Worm (Caenorhabditis elegans): ENCODE data around the gene W02B12.16.

DNA sequence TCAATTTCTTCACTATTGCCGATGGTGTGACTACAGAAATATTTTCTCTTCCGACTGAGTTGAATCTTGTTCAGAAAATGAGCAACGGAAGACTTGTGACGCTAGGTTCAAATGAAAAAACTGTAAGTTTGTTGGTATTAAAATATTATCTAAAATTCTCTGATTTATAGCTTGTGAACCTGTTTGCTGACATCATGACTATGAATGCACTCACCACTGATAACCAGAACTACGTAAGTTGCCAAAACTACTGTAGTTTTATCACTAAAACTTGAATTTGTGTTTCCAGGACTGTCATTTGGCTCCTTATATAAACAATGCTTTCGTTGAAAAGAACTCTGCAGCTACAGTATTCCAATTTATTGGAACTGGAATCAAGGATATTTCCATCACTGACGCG lies 47.7 kb downstream of the W02B12.16 start:
- TF ChIP-seq W03F9.2 (tag; optimal IDR thresholded peaks at IDR 0.05) (no peak), him-1 (tag; optimal IDR thresholded peaks at IDR 0.05) (no peak), dao-5 (tag; optimal IDR thresholded peaks at IDR 0.05) (no peak)

Measured in whole organism, L4/young adult.